Fruit fly (Drosophila melanogaster): ENCODE measurements around the gene CG5644.

DNA sequence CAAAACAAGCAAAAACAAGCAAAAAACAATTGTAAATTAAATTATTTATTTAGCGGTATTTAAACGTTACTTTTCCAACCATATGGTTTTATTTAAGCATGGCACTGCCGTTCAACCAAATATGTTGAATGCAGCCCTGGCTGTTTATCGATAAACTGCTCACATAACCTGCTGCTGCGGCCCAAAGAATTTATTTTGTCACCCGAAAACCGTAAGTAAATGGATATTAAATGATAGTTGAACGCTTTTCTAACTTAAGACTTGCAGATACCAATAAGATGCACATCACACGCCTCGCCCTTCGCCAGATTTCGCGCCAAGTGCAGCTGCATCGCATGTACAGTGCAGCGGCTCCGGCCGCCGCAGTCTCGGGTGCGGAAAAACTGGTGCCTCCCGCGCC is 23.0 kb downstream of the CG5644 start, which contains the start of gene mRpL12:
- TF ChIP-seq CG8478 (optimal IDR thresholded peaks at IDR 0.05) (no peak), psq (optimal IDR thresholded peaks at IDR 0.05) (no peak), usp (GFP tag; optimal IDR thresholded peaks at IDR 0.05) (no peak), pan (optimal IDR thresholded peaks at IDR 0.05) (no peak), Dll (optimal IDR thresholded peaks at IDR 0.05) (no peak), EcR (GFP tag; optimal IDR thresholded peaks at IDR 0.05) (no peak)

Measured in whole organism.